Worm (Caenorhabditis elegans): ENCODE measurements around the gene F15E6.6.

ce11 chrIV:4291174-4291573, 7.3 kb upstream of the F15E6.6 start, which contains the start of gene F15E6.4:
- no peak for TF ChIP-seq lin-35 (GFP tag; optimal IDR thresholded peaks at IDR 0.05)
- TF ChIP-seq fkh-3 (tag; optimal IDR thresholded peaks at IDR 0.05), result no peak
- TF ChIP-seq tlf-1 (GFP tag; optimal IDR thresholded peaks at IDR 0.05), result no peak
- no peak for TF ChIP-seq unc-62 (GFP tag; optimal IDR thresholded peaks at IDR 0.05)
- TF ChIP-seq somi-1 (GFP tag; optimal IDR thresholded peaks at IDR 0.05), result no peak
- no peak for TF ChIP-seq bed-1 (GFP tag; IDR thresholded peaks at IDR 0.05)
- no peak for TF ChIP-seq ztf-3 (GFP tag; optimal IDR thresholded peaks at IDR 0.05)
- no peak for TF ChIP-seq F39B2.1 (GFP tag; IDR thresholded peaks at IDR 0.05)
- TF ChIP-seq ccch-3 (GFP tag; optimal IDR thresholded peaks at IDR 0.05), result no peak
- TF ChIP-seq ztf-6 (GFP tag; IDR thresholded peaks at IDR 0.05), result no peak
- no peak for TF ChIP-seq him-1 (tag; optimal IDR thresholded peaks at IDR 0.05)

Data from whole organism, young adult.